Fruit fly (Drosophila melanogaster): ENCODE results near the gene CG33301.

CG33301 gene

DNA sequence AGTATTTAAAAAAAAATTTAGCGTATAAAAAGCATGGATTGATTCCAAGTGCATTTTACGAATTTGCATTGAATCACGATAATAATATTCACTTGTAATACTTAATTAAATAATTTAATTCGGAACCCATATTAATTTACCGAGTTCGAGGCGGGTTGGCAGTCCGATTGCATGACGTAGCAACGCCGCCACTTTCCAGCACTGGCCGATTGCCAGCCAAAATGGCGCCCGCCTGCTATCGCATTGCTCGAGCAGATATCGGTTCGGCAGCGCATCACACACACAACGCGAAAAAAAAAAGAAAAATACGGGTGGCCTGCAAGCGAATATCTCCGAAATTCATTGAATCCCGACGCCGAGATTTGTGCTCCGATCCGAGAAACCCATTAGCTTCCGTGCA, 45.8 kb upstream of the CG33301 start, which contains the start of gene Ndf (continued):
- TF ChIP-seq CG3726 (GFP tag; IDR thresholded peaks at IDR 0.05): 0 out of 3 replicates have a peak, but pooled peaks have one; percentile 40
- peak; percentile 29 for TF ChIP-seq CG1647 (GFP tag; optimal IDR thresholded peaks at IDR 0.05)
- peak; percentile 22; the same call in 1 of the 3 replicates for TF ChIP-seq so (GFP tag; IDR thresholded peaks at IDR 0.05)
- TF ChIP-seq Drgx (GFP tag; IDR thresholded peaks at IDR 0.05): peak; percentile 58; the same call in 1 of the 2 replicates
- peak; percentile 70 for TF ChIP-seq CG7987 (GFP tag; optimal IDR thresholded peaks at IDR 0.05)
- TF ChIP-seq CG4404 (GFP tag; IDR thresholded peaks at IDR 0.05): 0 out of 2 replicates have a peak, but pooled peaks have one; percentile 29
- peak; percentile 9 for TF ChIP-seq CG6683 (GFP tag; optimal IDR thresholded peaks at IDR 0.05)
- TF ChIP-seq HLH3B (GFP tag; IDR thresholded peaks at IDR 0.05): peak; percentile 61; the same call in 1 of the 2 replicates
- no peak for TF ChIP-seq CG2202 (tag; optimal IDR thresholded peaks at IDR 0.05)
- TF ChIP-seq usp (GFP tag; optimal IDR thresholded peaks at IDR 0.05): no peak
- TF ChIP-seq CG5953 (GFP tag; IDR thresholded peaks at IDR 0.05): 0 out of 2 replicates have a peak, but pooled peaks have one; percentile 9
- peak; percentile 60 for TF ChIP-seq gro (GFP tag; optimal IDR thresholded peaks at IDR 0.05)
- TF ChIP-seq CG4282 (GFP tag; optimal IDR thresholded peaks at IDR 0.05): peak; percentile 22
- TF ChIP-seq CG1233 (GFP tag; optimal IDR thresholded peaks at IDR 0.05): peak; percentile 75
- peak; percentile 59 for TF ChIP-seq shn (GFP tag; optimal IDR thresholded peaks at IDR 0.05)
- no peak for TF ChIP-seq br (optimal IDR thresholded peaks at IDR 0.05)
- peak; percentile 75 for TF ChIP-seq CG2712 (tag; optimal IDR thresholded peaks at IDR 0.05)
- no peak for TF ChIP-seq Hand (GFP tag; optimal IDR thresholded peaks at IDR 0.05)
- peak; percentile 18 for TF ChIP-seq Sry-β (GFP tag; optimal IDR thresholded peaks at IDR 0.05)
- TF ChIP-seq CG3838 (GFP tag; optimal IDR thresholded peaks at IDR 0.05): no peak
- peak; percentile 75 for TF ChIP-seq ara (GFP tag; IDR thresholded peaks at IDR 0.05)
- peak; percentile 78 for TF ChIP-seq CG34422 (GFP tag; IDR thresholded peaks at IDR 0.05)
- peak; percentile 77 for TF ChIP-seq Hsf (GFP tag; optimal IDR thresholded peaks at IDR 0.05)
- peak in 1 of 2 experiments; percentile 33 for TF ChIP-seq bsh (GFP tag; optimal IDR thresholded peaks at IDR 0.05)
- TF ChIP-seq tna (GFP tag; IDR thresholded peaks at IDR 0.05; ENCODE audit: partially characterized antibody): peak; percentile 59
- TF ChIP-seq CG10654 (GFP tag; optimal IDR thresholded peaks at IDR 0.05): peak; percentile 30
- TF ChIP-seq H2.0 (GFP tag; IDR thresholded peaks at IDR 0.05): peak; percentile 39; the same call in 1 of the 2 replicates
- peak; percentile 62 for TF ChIP-seq CG3281 (GFP tag; optimal IDR thresholded peaks at IDR 0.05)
- peak; percentile 78 for TF ChIP-seq caup (GFP tag; optimal IDR thresholded peaks at IDR 0.05; ENCODE audit: severe bottlenecking)
- TF ChIP-seq Ets65A (GFP tag): peak; percentile 92
- no peak for TF ChIP-seq psq (GFP tag; optimal IDR thresholded peaks at IDR 0.05)
- TF ChIP-seq Myb (GFP tag; optimal IDR thresholded peaks at IDR 0.05): peak; percentile 36
- TF ChIP-seq CG7556 (GFP tag; optimal IDR thresholded peaks at IDR 0.05): peak; percentile 41
- TF ChIP-seq Usf (GFP tag; optimal IDR thresholded peaks at IDR 0.05): peak; percentile 26
- peak; percentile 23 for TF ChIP-seq CG5245 (GFP tag; optimal IDR thresholded peaks at IDR 0.05)
- peak; percentile 33 for TF ChIP-seq fd102C (GFP tag; optimal IDR thresholded peaks at IDR 0.05)
- TF ChIP-seq CG12236 (GFP tag; optimal IDR thresholded peaks at IDR 0.05): no peak
- peak; percentile 33 for TF ChIP-seq CG15601 (tag; optimal IDR thresholded peaks at IDR 0.05)
- TF ChIP-seq CG14860 (GFP tag; IDR thresholded peaks at IDR 0.05; ENCODE audit: partially characterized antibody): peak; percentile 39; the same call in 1 of the 3 replicates
- TF ChIP-seq ac (GFP tag; optimal IDR thresholded peaks at IDR 0.05): no peak
- TF ChIP-seq CG2199 (GFP tag; IDR thresholded peaks at IDR 0.05): peak; percentile 79
- TF ChIP-seq Max (GFP tag; optimal IDR thresholded peaks at IDR 0.05): peak; percentile 69
- TF ChIP-seq Doc3 (GFP tag; IDR thresholded peaks at IDR 0.05; ENCODE audit: partially characterized antibody): peak; percentile 57; the same call in 2 of the 3 replicates
- TF ChIP-seq slbo (GFP tag; IDR thresholded peaks at IDR 0.05): peak; percentile 85
- peak; percentile 59 for TF ChIP-seq CG4328 (GFP tag; optimal IDR thresholded peaks at IDR 0.05)
- peak; percentile 63 for TF ChIP-seq Meics (GFP tag; optimal IDR thresholded peaks at IDR 0.05)
- TF ChIP-seq Dip3 (GFP tag; optimal IDR thresholded peaks at IDR 0.05): peak; percentile 58
- no peak for TF ChIP-seq tap (tag; optimal IDR thresholded peaks at IDR 0.05)
- peak; percentile 15 for TF ChIP-seq CG13894 (tag; optimal IDR thresholded peaks at IDR 0.05)
- peak; percentile 68 for TF ChIP-seq CG17328 (GFP tag; IDR thresholded peaks at IDR 0.05)
- peak; percentile 8 for TF ChIP-seq HmgD (GFP tag; optimal IDR thresholded peaks at IDR 0.05)

All from whole organism, embryonic.